Worm (Caenorhabditis elegans) whole organism, late embryonic: ENCODE measurements around the gene B0432.14.

Experiments
- K02D7.2 ChIP-seq: sonication (generic microtip); optimal IDR thresholded peaks from 2 replicates; lab custom pipeline; 2017; ENCODE audit warnings: mild to moderate bottlenecking, missing genetic modification characterization, missing compliant biosample characterization
- K09A11.1 ChIP-seq: sonication (generic microtip); optimal IDR thresholded peaks from 2 replicates; lab custom pipeline; 2017; ENCODE audit warnings: antibody characterized with exemption, mild to moderate bottlenecking, missing genetic modification characterization, missing compliant biosample characterization; ENCODE audit not compliant: insufficient read depth
- T23F11.4 ChIP-seq: fragments of 200-800 bp; sonication (Bioruptor generic); optimal IDR thresholded peaks from 2 replicates; lab custom pipeline; 2018; ENCODE audit warnings: mild to moderate bottlenecking, missing genetic modification characterization, missing compliant biosample characterization
- Y22D7AL.16 ChIP-seq: sonication (generic microtip); optimal IDR thresholded peaks from 2 replicates; lab custom pipeline; 2016; ENCODE audit warnings: missing genetic modification characterization, missing compliant biosample characterization
- ahr-1 ChIP-seq: sonication (generic microtip); optimal IDR thresholded peaks from 2 replicates; lab custom pipeline; 2016; ENCODE audit warnings: missing genetic modification characterization, missing compliant biosample characterization
- ama-1 ChIP-seq: fragments of 150-350 bp; optimal IDR thresholded peaks from 2 replicates; lab custom pipeline; 2014
- ceh-19 ChIP-seq: fragments of 200-800 bp; sonication (Bioruptor generic); optimal IDR thresholded peaks from 2 replicates; lab custom pipeline; 2018; ENCODE audit warnings: mild to moderate bottlenecking, missing genetic modification characterization, missing compliant biosample characterization
- ceh-2 ChIP-seq: sonication (generic microtip); optimal IDR thresholded peaks from 2 replicates; lab custom pipeline; 2016; ENCODE audit warnings: missing genotype, missing genetic modification characterization, missing compliant biosample characterization
- ceh-24 ChIP-seq: sonication (generic microtip); optimal IDR thresholded peaks from 2 replicates; lab custom pipeline; 2016; ENCODE audit warnings: mild to moderate bottlenecking, missing genetic modification characterization, missing compliant biosample characterization
- ceh-30 ChIP-seq: fragments of 150-350 bp; optimal IDR thresholded peaks from 2 replicates; lab custom pipeline; 2014; ENCODE audit warnings: missing biosample characterization, missing genetic modification characterization
- ceh-31 ChIP-seq: sonication (generic microtip); optimal IDR thresholded peaks from 2 replicates; lab custom pipeline; 2016; ENCODE audit warnings: missing genetic modification characterization, missing compliant biosample characterization
- ceh-34 ChIP-seq: sonication (generic microtip); optimal IDR thresholded peaks from 2 replicates; lab custom pipeline; 2016; ENCODE audit warnings: mild to moderate bottlenecking, missing genetic modification characterization, missing compliant biosample characterization
- ceh-9 ChIP-seq: sonication (generic microtip); optimal IDR thresholded peaks from 2 replicates; lab custom pipeline; 2016; ENCODE audit warnings: mild to moderate bottlenecking, missing genetic modification characterization, inconsistent platforms, missing compliant biosample characterization
- che-1 ChIP-seq: sonication (generic microtip); optimal IDR thresholded peaks from 2 replicates; lab custom pipeline; 2016; ENCODE audit warnings: mild to moderate bottlenecking, missing genetic modification characterization, missing compliant biosample characterization
- elt-2 ChIP-seq: sonication (generic microtip); optimal IDR thresholded peaks from 2 replicates; lab custom pipeline; 2016; ENCODE audit warnings: missing genetic modification reagents, missing genetic modification characterization, missing compliant biosample characterization
- fax-1 ChIP-seq: sonication (generic microtip); optimal IDR thresholded peaks from 2 replicates; lab custom pipeline; 2016; ENCODE audit warnings: missing genotype, missing genetic modification characterization, missing compliant biosample characterization
- fkh-6 ChIP-seq: sonication (generic microtip); optimal IDR thresholded peaks from 2 replicates; lab custom pipeline; 2016; ENCODE audit warnings: missing genetic modification characterization, missing compliant biosample characterization
- hlh-13 ChIP-seq: fragments of 200-800 bp; sonication (Bioruptor generic); optimal IDR thresholded peaks from 2 replicates; lab custom pipeline; 2018; ENCODE audit warnings: mild to moderate bottlenecking, missing genetic modification characterization, missing compliant biosample characterization
- hlh-15 ChIP-seq: sonication (generic microtip); optimal IDR thresholded peaks from 2 replicates; lab custom pipeline; 2016; ENCODE audit warnings: missing genetic modification characterization, missing compliant biosample characterization
- hlh-30 ChIP-seq: sonication (generic microtip); optimal IDR thresholded peaks from 2 replicates; lab custom pipeline; 2017; ENCODE audit warnings: antibody characterized with exemption, missing genetic modification characterization, missing compliant biosample characterization; ENCODE audit not compliant: insufficient read depth
- lin-11 ChIP-seq: fragments of 200-800 bp; sonication (Bioruptor generic); optimal IDR thresholded peaks from 2 replicates; lab custom pipeline; 2018; ENCODE audit warnings: mild to moderate bottlenecking, missing genetic modification characterization, missing compliant biosample characterization
- nfya-1 ChIP-seq: sonication (generic microtip); optimal IDR thresholded peaks from 2 replicates; lab custom pipeline; 2017; ENCODE audit warnings: missing genetic modification characterization, mild to moderate bottlenecking, missing compliant biosample characterization, antibody characterized with exemption, moderate library complexity
- odd-2 ChIP-seq: sonication (generic microtip); optimal IDR thresholded peaks from 2 replicates; lab custom pipeline; 2017; ENCODE audit warnings: antibody characterized with exemption, mild to moderate bottlenecking, missing genetic modification characterization, missing compliant biosample characterization
- pha-2 ChIP-seq: sonication (generic microtip); optimal IDR thresholded peaks from 2 replicates; lab custom pipeline; 2017; ENCODE audit warnings: mild to moderate bottlenecking, missing genetic modification characterization, missing compliant biosample characterization
- pha-4 ChIP-seq: fragments of 150-350 bp; optimal IDR thresholded peaks from 2 replicates; lab custom pipeline; 2018; ENCODE audit warnings: missing biosample characterization, missing genetic modification reagents, missing genetic modification characterization
- pqm-1 ChIP-seq: sonication (generic microtip); optimal IDR thresholded peaks from 2 replicates; lab custom pipeline; 2016; ENCODE audit warnings: missing genetic modification characterization, missing compliant biosample characterization
- ref-2 ChIP-seq: sonication (generic microtip); optimal IDR thresholded peaks from 2 replicates; lab custom pipeline; 2016; ENCODE audit warnings: missing genetic modification characterization, missing compliant biosample characterization
- sox-2 ChIP-seq: fragments of 200-800 bp; sonication (Bioruptor generic); IDR thresholded peaks from 2 replicates; pipeline ENCODE4 v1.3.6; 2022; ENCODE audit warnings: missing genetic modification reagents, missing genetic modification characterization, missing compliant biosample characterization
- syd-9 ChIP-seq: sonication (generic microtip); optimal IDR thresholded peaks from 2 replicates; lab custom pipeline; 2016; ENCODE audit warnings: mild to moderate bottlenecking, missing genetic modification characterization, moderate library complexity, missing compliant biosample characterization
- unc-3 ChIP-seq, 2 experiments: fragments of 200-800 bp in 1 of 2; sonication (Bioruptor generic) in 1 of 2; sonication (generic microtip) in 1 of 2; conservative IDR thresholded peaks in 1 of 2; optimal IDR thresholded peaks in 1 of 2; 2 replicates each; pipeline versions ENCODE4 v1.3.6 to Lab custom; 2016 to 2022; ENCODE audit warnings: missing compliant biosample characterization in 2 of 2, missing genetic modification characterization in 2 of 2, missing genetic modification reagents in 1 of 2
- unc-42 ChIP-seq: sonication (generic microtip); optimal IDR thresholded peaks from 2 replicates; lab custom pipeline; 2016; ENCODE audit warnings: missing genotype, missing genetic modification characterization, missing compliant biosample characterization
- unc-55 ChIP-seq: sonication (generic microtip); optimal IDR thresholded peaks from 2 replicates; lab custom pipeline; 2017; ENCODE audit warnings: missing biosample characterization, missing genetic modification reagents, missing genetic modification characterization

Gene B0432.14

ce11 chrII:216598-216997 is 47.6 kb upstream of the B0432.14 start, which contains the start of gene F48A11.4 (continued):
- TF ChIP-seq ceh-2 (tag; lab: Kevin White, UChicago) (no peak), hlh-30 (tag; lab: Kevin White, UChicago) (peak; percentile 45), ceh-34 (tag; lab: Kevin White, UChicago) (peak; percentile 55), hlh-13 (GFP tag; lab: Kevin White, UChicago) (no peak), pha-4 (tag; lab: Kevin White, UChicago) (no peak), pqm-1 (tag; lab: Kevin White, UChicago) (no peak), ama-1 (lab: Kevin White, UChicago) (peak; percentile 64), unc-42 (tag; lab: Kevin White, UChicago) (peak; percentile 75), sox-2 (GFP tag; lab: Robert Waterston, UW) (no peak), T23F11.4 (GFP tag; lab: Kevin White, UChicago) (no peak), unc-3 (GFP tag; conservative IDR thresholded peaks at IDR 0.05; lab: Robert Waterston, UW) (no peak), unc-3 (tag; optimal IDR thresholded peaks at IDR 0.05; lab: Kevin White, UChicago) (no peak), pha-2 (tag; lab: Kevin White, UChicago) (no peak), K09A11.1 (tag; lab: Kevin White, UChicago) (peak; percentile 27), Y22D7AL.16 (no peak), ceh-9 (tag; lab: Kevin White, UChicago) (no peak), fkh-6 (tag; lab: Kevin White, UChicago) (no peak), elt-2 (peak; percentile 35)

- TF ChIP-seq odd-2 (tag; lab: Kevin White, UChicago) (no peak), nfya-1 (tag; lab: Kevin White, UChicago) (no peak), ceh-24 (no peak), ahr-1 (tag; lab: Kevin White, UChicago) (no peak), ceh-30 (tag; lab: Kevin White, UChicago) (no peak), ceh-19 (GFP tag; lab: Kevin White, UChicago) (no peak), ceh-31 (tag; lab: Kevin White, UChicago) (no peak), lin-11 (tag; lab: Kevin White, UChicago) (no peak)
Measured at ce11 chrII:217308-217707, 46.8 kb upstream of the B0432.14 start.

ce11 chrII:219846-220503 is 44.2 kb upstream of the B0432.14 start:
- TF ChIP-seq odd-2 (tag; lab: Kevin White, UChicago): no peak
- no peak for TF ChIP-seq hlh-13 (GFP tag; lab: Kevin White, UChicago)
- no peak for TF ChIP-seq che-1
- TF ChIP-seq syd-9: no peak
- TF ChIP-seq unc-55 (GFP tag; lab: Kevin White, UChicago): no peak
- TF ChIP-seq K02D7.2 (tag; lab: Kevin White, UChicago): no peak
- no peak for TF ChIP-seq ceh-31 (tag; lab: Kevin White, UChicago)
- TF ChIP-seq, all 69 proteins: peak for 0

ce11 chrII:220602-221001 is 43.6 kb upstream of the B0432.14 start, which contains the start of gene ubxn-3:
TSS of gene ubxn-3 (minus strand) at chrII:220667.
- TF ChIP-seq pha-4 (tag; lab: Kevin White, UChicago) (no peak), fax-1 (no peak), Y22D7AL.16 (no peak), hlh-15 (no peak), ceh-34 (tag; lab: Kevin White, UChicago) (no peak), hlh-13 (GFP tag; lab: Kevin White, UChicago) (no peak), ceh-31 (tag; lab: Kevin White, UChicago) (no peak), lin-11 (tag; lab: Kevin White, UChicago) (no peak), ref-2 (tag; lab: Kevin White, UChicago) (no peak)
